Fruit fly (Drosophila melanogaster): ENCODE results near the gene CASK.

DNA sequence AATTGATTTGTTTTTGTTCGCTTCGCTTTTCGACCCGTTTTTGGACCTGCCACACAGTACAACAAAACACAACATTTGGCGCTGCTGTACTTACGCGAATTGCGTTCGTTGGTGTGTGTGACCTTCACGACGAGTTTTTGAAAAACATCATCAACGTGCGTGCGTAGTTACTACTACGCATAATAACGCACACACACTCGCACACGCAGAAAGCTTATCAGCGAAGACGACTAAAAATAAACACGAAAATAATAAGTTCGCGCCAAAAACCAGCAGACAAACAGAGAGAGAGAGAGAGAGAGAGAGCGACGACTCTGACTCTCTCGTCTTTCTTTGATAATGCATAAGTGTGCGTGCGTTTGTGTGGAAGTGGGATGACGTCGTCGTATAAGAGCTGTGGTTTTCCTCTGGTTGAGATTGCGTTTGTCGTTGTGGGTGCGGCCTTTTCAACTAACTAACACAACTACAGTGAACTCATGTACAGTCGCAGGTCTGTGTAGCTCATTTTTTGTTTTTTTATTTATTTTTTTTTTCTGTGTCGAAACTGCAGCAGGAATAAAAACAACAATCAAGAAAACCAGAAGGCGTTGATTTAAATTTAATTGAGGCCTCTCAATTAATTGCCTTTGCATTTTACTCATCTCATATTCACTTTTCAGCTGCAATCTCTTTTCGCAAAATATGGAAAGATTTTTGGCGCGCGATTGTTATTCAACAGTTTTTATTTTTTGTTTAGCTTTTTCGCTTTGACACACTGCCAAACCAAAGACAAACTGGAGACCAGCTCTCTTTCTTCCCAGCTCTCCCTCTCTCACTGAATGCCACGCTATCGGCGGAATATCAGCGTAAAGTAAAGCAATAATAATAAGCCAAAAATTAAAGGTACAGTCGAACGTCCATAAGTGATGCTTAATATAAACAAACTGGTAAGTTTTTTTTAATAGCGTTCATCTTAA is 31.4 kb upstream of the CASK start:
- TF ChIP-seq CG3919 (GFP tag; optimal IDR thresholded peaks at IDR 0.05), result peak; percentile 50
- peak; percentile 19 for TF ChIP-seq CG1621 (tag; optimal IDR thresholded peaks at IDR 0.05)
- TF ChIP-seq CG4318 (GFP tag; optimal IDR thresholded peaks at IDR 0.05), result no peak
- peak; percentile 28 for TF ChIP-seq esn (GFP tag; optimal IDR thresholded peaks at IDR 0.05)
- TF ChIP-seq Gug (GFP tag; IDR thresholded peaks at IDR 0.05), result no peak
- peak; percentile 81 for TF ChIP-seq eg (GFP tag; IDR thresholded peaks at IDR 0.05)
- no peak for TF ChIP-seq CG11902 (GFP tag; optimal IDR thresholded peaks at IDR 0.05)
- peak; percentile 29 for TF ChIP-seq Hr4 (GFP tag; optimal IDR thresholded peaks at IDR 0.05)
- TF ChIP-seq CG16779 (tag; optimal IDR thresholded peaks at IDR 0.05), result peak; percentile 42

Data from whole organism, prepupa.